Worm (Caenorhabditis elegans): ENCODE data around the gene nhr-232.

The nhr-232 gene

ce11 chrV:10248255-10248979 is 7.6 kb upstream of the nhr-232 start, which contains the start of gene akt-1:
Gene akt-1 (plus strand): TSS chrV:10248905.
- TF ChIP-seq W03F9.2 (tag; optimal IDR thresholded peaks at IDR 0.05) (no peak), him-1 (tag; optimal IDR thresholded peaks at IDR 0.05) (no peak), dao-5 (tag; optimal IDR thresholded peaks at IDR 0.05) (no peak)

- no peak for TF ChIP-seq W03F9.2 (tag; optimal IDR thresholded peaks at IDR 0.05)
- TF ChIP-seq him-1 (tag; optimal IDR thresholded peaks at IDR 0.05), result no peak
Observed at ce11 chrV:10249515-10249914, 6.5 kb upstream of the nhr-232 start.

ce11 chrV:10252682-10253081 is 3.3 kb upstream of the nhr-232 start:
- TF ChIP-seq W03F9.2 (tag; optimal IDR thresholded peaks at IDR 0.05) (no peak), him-1 (tag; optimal IDR thresholded peaks at IDR 0.05) (no peak), dao-5 (tag; optimal IDR thresholded peaks at IDR 0.05) (no peak)

ce11 chrV:10255005-10255472 is 931 bp upstream of the nhr-232 start, which contains the start of gene rop-1:
Gene rop-1 (minus strand): TSS chrV:10255055.
- no peak for TF ChIP-seq W03F9.2 (tag; optimal IDR thresholded peaks at IDR 0.05)
- TF ChIP-seq dao-5 (tag; optimal IDR thresholded peaks at IDR 0.05), result no peak

ce11 chrV:10260460-10260859 is 4.5 kb downstream of the nhr-232 start, which contains the start of gene sri-18:
Gene sri-18 (minus strand): TSS chrV:10260560.
- no peak for TF ChIP-seq dao-5 (tag; optimal IDR thresholded peaks at IDR 0.05)
- TF ChIP-seq W03F9.2 (tag; optimal IDR thresholded peaks at IDR 0.05), result no peak
- peak; percentile 15 for TF ChIP-seq him-1 (tag; optimal IDR thresholded peaks at IDR 0.05)

ce11 chrV:10265019-10265418 is 9.0 kb downstream of the nhr-232 start:
- TF ChIP-seq dao-5 (tag; optimal IDR thresholded peaks at IDR 0.05), result no peak
- TF ChIP-seq W03F9.2 (tag; optimal IDR thresholded peaks at IDR 0.05), result no peak
- no peak for TF ChIP-seq him-1 (tag; optimal IDR thresholded peaks at IDR 0.05)

ce11 chrV:10266050-10266449 is 10.1 kb downstream of the nhr-232 start:
- no peak for TF ChIP-seq dao-5 (tag; optimal IDR thresholded peaks at IDR 0.05)
- no peak for TF ChIP-seq him-1 (tag; optimal IDR thresholded peaks at IDR 0.05)
- TF ChIP-seq W03F9.2 (tag; optimal IDR thresholded peaks at IDR 0.05), result no peak

- no peak for TF ChIP-seq him-1 (tag; optimal IDR thresholded peaks at IDR 0.05)
- TF ChIP-seq dao-5 (tag; optimal IDR thresholded peaks at IDR 0.05), result no peak
- TF ChIP-seq W03F9.2 (tag; optimal IDR thresholded peaks at IDR 0.05), result no peak
Observed at ce11 chrV:10270214-10270613, 14.2 kb downstream of the nhr-232 start, which contains the start of gene ric-4. Gene ric-4 (minus strand): TSS chrV:10270314.

ce11 chrV:10273837-10274236 is 17.9 kb downstream of the nhr-232 start:
- no peak for TF ChIP-seq W03F9.2 (tag; optimal IDR thresholded peaks at IDR 0.05)
- peak; percentile 46 for TF ChIP-seq him-1 (tag; optimal IDR thresholded peaks at IDR 0.05)
- no peak for TF ChIP-seq dao-5 (tag; optimal IDR thresholded peaks at IDR 0.05)

- TF ChIP-seq him-1 (tag; optimal IDR thresholded peaks at IDR 0.05) (no peak), W03F9.2 (tag; optimal IDR thresholded peaks at IDR 0.05) (no peak)
Observed at ce11 chrV:10275619-10276018, 19.6 kb downstream of the nhr-232 start, which contains the start of gene Y22F5A.11. Gene Y22F5A.11 (minus strand): TSS chrV:10275646.

- TF ChIP-seq dao-5 (tag; optimal IDR thresholded peaks at IDR 0.05) (no peak), him-1 (tag; optimal IDR thresholded peaks at IDR 0.05) (no peak), W03F9.2 (tag; optimal IDR thresholded peaks at IDR 0.05) (no peak)
Observed at ce11 chrV:10276038-10276437, 20.1 kb downstream of the nhr-232 start.

- TF ChIP-seq him-1 (tag; optimal IDR thresholded peaks at IDR 0.05) (no peak), W03F9.2 (tag; optimal IDR thresholded peaks at IDR 0.05) (no peak), dao-5 (tag; optimal IDR thresholded peaks at IDR 0.05) (no peak)
Observed at ce11 chrV:10277579-10277978, 21.6 kb downstream of the nhr-232 start, which contains the start of gene lys-1. Gene lys-1 (plus strand): TSS chrV:10277904.

- TF ChIP-seq him-1 (tag; optimal IDR thresholded peaks at IDR 0.05) (no peak), dao-5 (tag; optimal IDR thresholded peaks at IDR 0.05) (no peak)
Observed at ce11 chrV:10280112-10280511, 24.1 kb downstream of the nhr-232 start.

- no peak for TF ChIP-seq W03F9.2 (tag; optimal IDR thresholded peaks at IDR 0.05)
- TF ChIP-seq him-1 (tag; optimal IDR thresholded peaks at IDR 0.05), result no peak
- TF ChIP-seq dao-5 (tag; optimal IDR thresholded peaks at IDR 0.05), result no peak
Observed at ce11 chrV:10281374-10281773, 25.4 kb downstream of the nhr-232 start, which contains the start of gene lys-2. Gene lys-2 (minus strand): TSS chrV:10281474.

- no peak for TF ChIP-seq W03F9.2 (tag; optimal IDR thresholded peaks at IDR 0.05)
- TF ChIP-seq him-1 (tag; optimal IDR thresholded peaks at IDR 0.05), result no peak
- no peak for TF ChIP-seq dao-5 (tag; optimal IDR thresholded peaks at IDR 0.05)
Observed at ce11 chrV:10283444-10283843, 27.5 kb downstream of the nhr-232 start, which contains the start of gene lys-3. Gene lys-3 (minus strand): TSS chrV:10283544.
